Fruit fly (Drosophila melanogaster): Measurements from ENCODE around the gene CG4887.
A peak's percentile ranks its signal among the peaks of the same experiment; 100 is the strongest.

Gene CG4887

DNA sequence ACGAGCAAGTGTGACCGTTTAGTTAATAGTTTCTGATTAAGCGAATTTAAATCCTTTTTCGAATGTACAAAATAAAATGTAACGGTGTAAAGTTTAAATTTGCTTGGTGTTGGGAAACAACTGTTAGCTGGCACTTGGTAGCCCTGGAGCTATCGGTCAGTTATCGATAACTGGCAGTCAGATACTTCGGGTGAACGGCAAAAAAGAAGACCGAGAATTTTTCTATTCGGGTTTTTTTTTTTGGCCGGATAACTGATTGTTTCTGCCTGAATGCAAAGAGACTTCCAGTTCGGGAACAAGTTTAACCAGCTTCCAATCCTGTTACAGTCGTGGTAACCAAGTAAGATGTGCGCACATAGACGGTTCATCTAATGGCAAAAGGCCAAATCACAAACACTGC lies 4.7 kb downstream of the CG4887 start, which contains the start of gene CG4896 (continued):
- TF ChIP-seq Adf1 (GFP tag; IDR thresholded peaks at IDR 0.05), result no peak
- TF ChIP-seq Hr78 (GFP tag; optimal IDR thresholded peaks at IDR 0.05), result no peak
- TF ChIP-seq Med (GFP tag), result peak; percentile 82
- TF ChIP-seq corto (GFP tag; optimal IDR thresholded peaks at IDR 0.05), result no peak
- TF ChIP-seq CG32772 (GFP tag; IDR thresholded peaks at IDR 0.05), result no peak; the same call in 1 of the 2 replicates
- peak; percentile 82 for TF ChIP-seq bbx (GFP tag; IDR thresholded peaks at IDR 0.05; ENCODE audit: partially characterized antibody)
- TF ChIP-seq btn (GFP tag; optimal IDR thresholded peaks at IDR 0.05), result no peak
- TF ChIP-seq CrebB (tag; optimal IDR thresholded peaks at IDR 0.05), result no peak
- TF ChIP-seq CG9727 (GFP tag; optimal IDR thresholded peaks at IDR 0.05), result no peak
- peak; percentile 75 for TF ChIP-seq Deaf1 (tag; optimal IDR thresholded peaks at IDR 0.05)
- no peak for TF ChIP-seq Mad (GFP tag; optimal IDR thresholded peaks at IDR 0.05)
- TF ChIP-seq CG4328 (GFP tag; optimal IDR thresholded peaks at IDR 0.05), result no peak
- peak; percentile 36 for TF ChIP-seq zfh2 (GFP tag; optimal IDR thresholded peaks at IDR 0.05)
- TF ChIP-seq phol (tag; optimal IDR thresholded peaks at IDR 0.05), result peak; percentile 17
- TF ChIP-seq bowl (GFP tag; IDR thresholded peaks at IDR 0.05), result no peak
- TF ChIP-seq CG7928 (GFP tag; optimal IDR thresholded peaks at IDR 0.05), result peak; percentile 90
- no peak for TF ChIP-seq CG11085 (GFP tag; IDR thresholded peaks at IDR 0.05)
- TF ChIP-seq Scr (GFP tag; IDR thresholded peaks at IDR 0.05; ENCODE audit: partially characterized antibody), result peak; percentile 64
- TF ChIP-seq CG10366 (GFP tag; IDR thresholded peaks at IDR 0.05), result no peak
- no peak for TF ChIP-seq slp2 (GFP tag; optimal IDR thresholded peaks at IDR 0.05)
- peak; percentile 40; the same call in 1 of the 3 replicates for TF ChIP-seq Doc3 (GFP tag; IDR thresholded peaks at IDR 0.05; ENCODE audit: partially characterized antibody)
- peak; percentile 71 for TF ChIP-seq CG34224 (GFP tag; IDR thresholded peaks at IDR 0.05; ENCODE audit: partially characterized antibody)
- TF ChIP-seq BtbVII (GFP tag; optimal IDR thresholded peaks at IDR 0.05), result no peak
- no peak for TF ChIP-seq Elba2 (GFP tag; optimal IDR thresholded peaks at IDR 0.05)
- TF ChIP-seq HLH4C (GFP tag; IDR thresholded peaks at IDR 0.05; ENCODE audit: partially characterized antibody), result peak; percentile 66
- TF ChIP-seq CG6791 (GFP tag; IDR thresholded peaks at IDR 0.05; ENCODE audit: partially characterized antibody), result peak; percentile 69
- TF ChIP-seq scrt (GFP tag; optimal IDR thresholded peaks at IDR 0.05), result no peak

DNA sequence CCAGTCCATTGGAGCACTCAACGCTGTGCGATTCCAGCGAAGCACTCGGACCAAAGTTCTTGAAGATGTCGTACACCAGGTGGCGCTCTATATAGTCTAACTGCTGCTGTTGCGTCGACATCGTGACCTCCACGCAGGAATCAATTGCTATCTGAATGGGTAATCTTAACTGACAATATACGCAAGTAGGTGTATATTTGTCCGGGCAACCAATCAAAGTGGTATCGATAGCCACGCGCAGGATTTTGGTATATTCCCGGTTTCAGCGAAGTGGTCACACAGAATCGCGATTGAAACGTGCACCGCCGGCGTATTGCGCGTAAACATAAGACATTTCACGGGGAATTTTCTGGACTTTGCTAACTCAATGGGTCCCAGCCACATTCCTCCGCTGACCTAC lies 11.0 kb downstream of the CG4887 start, which contains the start of the genes CG5126 and Tgt:
Gene CG5126, minus strand, starts transcription at position 222 of the 400 bp plus-strand sequence.
Gene Tgt, plus strand, starts transcription at position 267 of the 400 bp plus-strand sequence.
- no peak for TF ChIP-seq jing (GFP tag; optimal IDR thresholded peaks at IDR 0.05)
- no peak for TF ChIP-seq HLH54F (GFP tag; optimal IDR thresholded peaks at IDR 0.05)
- TF ChIP-seq Dip2 (GFP tag; IDR thresholded peaks at IDR 0.05), result no peak
- TF ChIP-seq nerfin-2 (GFP tag; IDR thresholded peaks at IDR 0.05; ENCODE audit: partially characterized antibody), result peak; percentile 25; the same call in 1 of the 2 replicates
- no peak for TF ChIP-seq CG8281 (tag; optimal IDR thresholded peaks at IDR 0.05)
- peak; percentile 45 for TF ChIP-seq CG17186 (GFP tag; optimal IDR thresholded peaks at IDR 0.05)
- no peak for TF ChIP-seq pros (GFP tag; optimal IDR thresholded peaks at IDR 0.05)
- no peak for TF ChIP-seq CG13296 (GFP tag; optimal IDR thresholded peaks at IDR 0.05)
- TF ChIP-seq CG8944 (GFP tag; optimal IDR thresholded peaks at IDR 0.05), result no peak
- peak; percentile 8 for TF ChIP-seq CG14710 (tag; optimal IDR thresholded peaks at IDR 0.05)
- TF ChIP-seq YL-1 (GFP tag; optimal IDR thresholded peaks at IDR 0.05), result no peak
- TF ChIP-seq sna (GFP tag; IDR thresholded peaks at IDR 0.05; ENCODE audit: partially characterized antibody), result peak; percentile 44; the same call in 1 of the 2 replicates
- peak; percentile 33; the same call in 2 of the 3 replicates for TF ChIP-seq CG16813 (GFP tag; IDR thresholded peaks at IDR 0.05; ENCODE audit: partially characterized antibody)
- no peak for TF ChIP-seq bigmax (GFP tag; optimal IDR thresholded peaks at IDR 0.05)
- peak; percentile 37; the same call in 1 of the 3 replicates for TF ChIP-seq HLH4C (GFP tag; IDR thresholded peaks at IDR 0.05; ENCODE audit: partially characterized antibody)
- TF ChIP-seq CG3281 (GFP tag; optimal IDR thresholded peaks at IDR 0.05), result no peak
- TF ChIP-seq CG15073 (GFP tag; optimal IDR thresholded peaks at IDR 0.05), result no peak
- TF ChIP-seq seq (GFP tag; IDR thresholded peaks at IDR 0.05), result no peak
- no peak for TF ChIP-seq CG13624 (GFP tag; optimal IDR thresholded peaks at IDR 0.05)
- TF ChIP-seq CG9437 (GFP tag; optimal IDR thresholded peaks at IDR 0.05), result no peak
- TF ChIP-seq pzg (GFP tag; optimal IDR thresholded peaks at IDR 0.05), result peak; percentile 74
- TF ChIP-seq CG12236 (GFP tag; optimal IDR thresholded peaks at IDR 0.05), result no peak
- no peak for TF ChIP-seq CG12769 (tag; optimal IDR thresholded peaks at IDR 0.05)
- no peak for TF ChIP-seq NC2α (GFP tag; optimal IDR thresholded peaks at IDR 0.05)
